Fruit fly (Drosophila melanogaster) whole organism, adult: ENCODE data around the gene bif.

Experiments used
- CG14711 ChIP-seq: fragments of 200-800 bp; sonication (Bioruptor generic); optimal IDR thresholded peaks from 2 replicates; lab custom pipeline; 2018; ENCODE audit warnings: missing biosample characterization, mild to moderate bottlenecking, missing genetic modification characterization, moderate library complexity
- Clk ChIP-seq: fragments of 200-800 bp; sonication (Bioruptor generic); optimal IDR thresholded peaks from 2 replicates; lab custom pipeline; 2017; ENCODE audit warnings: missing biosample characterization, missing genetic modification characterization
- Hr96 ChIP-seq: fragments of 200-800 bp; sonication (Bioruptor generic); optimal IDR thresholded peaks from 2 replicates; lab custom pipeline; 2016; ENCODE audit warnings: missing biosample characterization, missing genetic modification characterization
- cnc ChIP-seq, 2 experiments: fragments of >200 bp; optimal IDR thresholded peaks; 2 replicates each; lab custom pipeline; 2017
- toe ChIP-seq: fragments of 200-800 bp; sonication (Bioruptor generic); optimal IDR thresholded peaks from 2 replicates; lab custom pipeline; 2016; ENCODE audit warnings: missing biosample characterization, missing genetic modification characterization

DNA sequence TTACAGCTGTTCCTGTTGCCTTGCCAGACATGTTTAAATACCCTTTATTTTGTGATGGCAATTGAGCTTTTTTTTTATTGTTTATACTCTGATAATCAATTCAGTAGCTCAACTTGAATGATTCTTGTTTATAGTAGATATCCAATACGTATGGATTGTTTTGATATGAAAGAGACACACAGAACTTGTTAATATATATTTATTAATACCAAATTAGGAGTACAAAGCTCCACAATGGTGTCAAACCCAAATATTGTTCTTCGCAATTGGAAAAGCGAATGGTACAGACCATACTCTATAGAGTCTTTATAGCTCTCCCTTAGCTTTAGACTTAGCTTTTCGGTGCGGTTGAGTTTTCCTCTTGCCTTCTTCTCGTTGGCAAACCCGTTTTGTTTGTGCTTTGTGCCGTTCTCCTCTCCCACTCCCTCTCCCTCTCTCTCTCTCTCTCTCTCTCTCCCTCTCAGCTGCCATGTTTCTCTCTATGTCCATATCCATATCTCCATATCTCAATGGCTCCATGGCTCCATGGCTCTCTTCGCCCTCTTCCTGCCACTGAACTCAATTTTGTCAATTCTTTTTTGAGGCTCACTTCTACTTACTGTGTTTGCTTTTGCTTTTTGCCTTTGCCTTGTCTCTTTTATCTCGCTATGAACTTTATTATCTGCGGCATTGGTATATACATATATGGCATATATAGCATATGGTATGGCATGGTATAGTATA lies 7.3 kb downstream of the bif start:
- TF ChIP-seq CG14711 (tag; lab: Kevin White, UChicago) (peak; percentile 16), toe (GFP tag; lab: Kevin White, UChicago) (no peak), cnc (optimal IDR thresholded peaks at IDR 0.05; lab: Kevin White, UChicago) (no peak), Hr96 (GFP tag; lab: Kevin White, UChicago) (no peak), Clk (GFP tag; lab: Kevin White, UChicago) (no peak)
